Fruit fly (Drosophila melanogaster) whole organism, embryonic: ENCODE measurements around the gene be.
A peak's percentile ranks its signal among the peaks of the same experiment; 100 is the strongest.

ENCODE experiments used
- ATbp ChIP-seq: fragments of 200-800 bp; sonication (Bioruptor generic); optimal IDR thresholded peaks from 2 replicates; lab custom pipeline; 2017; ENCODE audit warnings: missing biosample characterization, mild to moderate bottlenecking, missing genetic modification characterization, missing genetic modification reagents
- Ada2b ChIP-seq: fragments of 200-800 bp; sonication (Bioruptor generic); IDR thresholded peaks from 2 replicates; pipeline ENCODE4 v1.3.6; 2022; ENCODE audit warnings: missing biosample characterization, missing genetic modification characterization
- CG10565 ChIP-seq: fragments of 200-800 bp; sonication (Bioruptor generic); optimal IDR thresholded peaks from 3 replicates; lab custom pipeline; 2016; ENCODE audit warnings: missing biosample characterization, mild to moderate bottlenecking, missing genetic modification characterization
- CG12071 ChIP-seq: fragments of 200-800 bp; sonication (Bioruptor generic); optimal IDR thresholded peaks from 3 replicates; lab custom pipeline; 2018; ENCODE audit warnings: missing biosample characterization, mild to moderate bottlenecking, missing genetic modification characterization
- CG13624 ChIP-seq: fragments of 200-800 bp; sonication (Bioruptor generic); optimal IDR thresholded peaks from 2 replicates; lab custom pipeline; 2016; ENCODE audit warnings: missing biosample characterization, missing genetic modification characterization
- CG14965 ChIP-seq: fragments of 200-800 bp; sonication (Bioruptor generic); optimal IDR thresholded peaks from 2 replicates; lab custom pipeline; 2016; ENCODE audit warnings: missing biosample characterization, missing genetic modification characterization, borderline replicate concordance
- CG15479 ChIP-seq: fragments of 200-800 bp; sonication (Bioruptor generic); optimal IDR thresholded peaks from 3 replicates; lab custom pipeline; 2019; ENCODE audit warnings: missing biosample characterization, mild to moderate bottlenecking, missing genetic modification characterization, moderate library complexity
- CG1602 ChIP-seq: fragments of 200-800 bp; sonication (Bioruptor generic); optimal IDR thresholded peaks from 3 replicates; lab custom pipeline; 2016; ENCODE audit warnings: missing biosample characterization, missing genetic modification characterization
- CG16863 ChIP-seq: fragments of 200-800 bp; sonication (Bioruptor generic); optimal IDR thresholded peaks from 3 replicates; lab custom pipeline; 2016; ENCODE audit warnings: missing biosample characterization, missing genetic modification characterization
- CG2120 ChIP-seq: fragments of 200-800 bp; sonication (Bioruptor generic); optimal IDR thresholded peaks from 3 replicates; lab custom pipeline; 2016; ENCODE audit warnings: missing biosample characterization, missing genetic modification characterization
- CG3281 ChIP-seq: fragments of 200-800 bp; sonication (Bioruptor generic); optimal IDR thresholded peaks from 3 replicates; lab custom pipeline; 2017; ENCODE audit warnings: missing biosample characterization, mild to moderate bottlenecking, missing genetic modification characterization
- CG34224 ChIP-seq: fragments of 200-800 bp; sonication (Bioruptor generic); IDR thresholded peaks from 3 replicates; pipeline ENCODE4 v1.3.6; 2022; ENCODE audit warnings: missing biosample characterization, missing genetic modification characterization; ENCODE audit not compliant: partially characterized antibody
- CG3847 ChIP-seq: fragments of 200-800 bp; sonication (Bioruptor generic); IDR thresholded peaks from 2 replicates; pipeline ENCODE4 v1.3.6; 2022; ENCODE audit warnings: missing biosample characterization, missing genetic modification characterization
- CG3995 ChIP-seq: fragments of 200-800 bp; sonication (Bioruptor generic); optimal IDR thresholded peaks from 3 replicates; lab custom pipeline; 2016; ENCODE audit warnings: missing biosample characterization, missing genetic modification characterization
- CG4617 ChIP-seq: fragments of 200-800 bp; sonication (Bioruptor generic); optimal IDR thresholded peaks from 3 replicates; lab custom pipeline; 2016; ENCODE audit warnings: missing biosample characterization, missing genetic modification characterization, borderline replicate concordance
- CG4730 ChIP-seq: fragments of 200-800 bp; sonication (Bioruptor generic); IDR thresholded peaks from 2 replicates; pipeline ENCODE4 v1.3.6; 2022; ENCODE audit warnings: missing biosample characterization, missing genetic modification characterization
- CG7839 ChIP-seq: fragments of 200-800 bp; sonication (Bioruptor generic); optimal IDR thresholded peaks from 3 replicates; lab custom pipeline; 2018; ENCODE audit warnings: missing biosample characterization, mild to moderate bottlenecking, missing genetic modification characterization, moderate library complexity
- CG7928 ChIP-seq: fragments of 200-800 bp; sonication (Bioruptor generic); optimal IDR thresholded peaks from 2 replicates; lab custom pipeline; 2017; ENCODE audit warnings: missing biosample characterization, mild to moderate bottlenecking, missing genetic modification characterization
- CG8944 ChIP-seq: fragments of 200-800 bp; sonication (Bioruptor generic); optimal IDR thresholded peaks from 3 replicates; lab custom pipeline; 2016; ENCODE audit warnings: missing biosample characterization, missing genetic modification characterization
- CG9797 ChIP-seq: fragments of 200-800 bp; sonication (Bioruptor generic); optimal IDR thresholded peaks from 3 replicates; lab custom pipeline; 2018; ENCODE audit warnings: missing biosample characterization, mild to moderate bottlenecking, missing genetic modification characterization
- Doc2 ChIP-seq: fragments of 200-800 bp; sonication (Bioruptor generic); IDR thresholded peaks from 2 replicates; pipeline ENCODE4 v1.3.6; 2022; ENCODE audit warnings: missing biosample characterization, missing genetic modification characterization
- Mrtf ChIP-seq: fragments of 200-800 bp; sonication (Bioruptor generic); IDR thresholded peaks from 3 replicates; pipeline ENCODE4 v1.3.6; 2022; ENCODE audit warnings: missing biosample characterization, missing genetic modification characterization
- Sox102F ChIP-seq: fragments of 200-800 bp; sonication (Bioruptor generic); optimal IDR thresholded peaks from 2 replicates; lab custom pipeline; 2018; ENCODE audit warnings: missing biosample characterization, mild to moderate bottlenecking, missing genetic modification characterization, moderate library complexity
- YL-1 ChIP-seq: fragments of 200-800 bp; sonication (Bioruptor generic); optimal IDR thresholded peaks from 3 replicates; lab custom pipeline; 2017; ENCODE audit warnings: missing biosample characterization, mild to moderate bottlenecking, missing genetic modification characterization
- al ChIP-seq: fragments of 200-800 bp; sonication (Bioruptor generic); IDR thresholded peaks from 2 replicates; pipeline ENCODE4 v1.3.6; 2022; ENCODE audit warnings: missing biosample characterization, missing genetic modification characterization
- aop ChIP-seq: fragments of 200-800 bp; sonication (Bioruptor generic); IDR thresholded peaks from 2 replicates; pipeline ENCODE4 v1.3.6; 2022; ENCODE audit warnings: missing biosample characterization, missing genetic modification characterization
- ase ChIP-seq: fragments of 200-800 bp; sonication (Bioruptor generic); IDR thresholded peaks from 3 replicates; pipeline ENCODE4 v1.3.6; 2022; ENCODE audit warnings: missing biosample characterization, missing genetic modification characterization
- ato ChIP-seq: fragments of 200-800 bp; sonication (Bioruptor generic); IDR thresholded peaks from 2 replicates; pipeline ENCODE4 v1.3.6; 2022; ENCODE audit warnings: missing biosample characterization, missing genetic modification characterization; ENCODE audit not compliant: partially characterized antibody
- bbx ChIP-seq: fragments of 200-800 bp; sonication (Bioruptor generic); IDR thresholded peaks from 2 replicates; pipeline ENCODE4 v1.3.6; 2022; ENCODE audit warnings: missing biosample characterization, missing genetic modification characterization; ENCODE audit not compliant: partially characterized antibody
- bcd ChIP-seq: fragments of 200-800 bp; sonication (Bioruptor generic); optimal IDR thresholded peaks from 2 replicates; lab custom pipeline; 2017; ENCODE audit warnings: missing biosample characterization, mild to moderate bottlenecking, missing genetic modification characterization
- caup ChIP-seq: fragments of 200-800 bp; sonication (Bioruptor generic); optimal IDR thresholded peaks from 3 replicates; lab custom pipeline; 2017; ENCODE audit warnings: missing biosample characterization, mild to moderate bottlenecking, missing genetic modification characterization, moderate library complexity; ENCODE audit not compliant: severe bottlenecking
- dati ChIP-seq: fragments of 200-800 bp; sonication (Bioruptor generic); IDR thresholded peaks from 2 replicates; pipeline ENCODE4 v1.3.6; 2022; ENCODE audit warnings: missing biosample characterization, missing genetic modification characterization
- dimm ChIP-seq: fragments of 200-800 bp; sonication (Bioruptor generic); IDR thresholded peaks from 2 replicates; pipeline ENCODE4 v1.3.6; 2022; ENCODE audit warnings: missing biosample characterization, missing genetic modification characterization
- dysf ChIP-seq: fragments of 200-800 bp; sonication (Bioruptor generic); IDR thresholded peaks from 3 replicates; pipeline ENCODE4 v1.3.6; 2022; ENCODE audit warnings: missing biosample characterization, missing genetic modification characterization
- fru ChIP-seq: fragments of >200 bp; optimal IDR thresholded peaks from 2 replicates; lab custom pipeline; 2017
- ftz-f1 ChIP-seq: fragments of 200-800 bp; sonication (Bioruptor generic); optimal IDR thresholded peaks from 2 replicates; lab custom pipeline; 2016; ENCODE audit warnings: missing biosample characterization, missing genetic modification characterization
- h ChIP-seq: fragments of >200 bp; optimal IDR thresholded peaks from 2 replicates; lab custom pipeline; 2017
- hbn ChIP-seq: fragments of 200-800 bp; sonication (Bioruptor generic); IDR thresholded peaks from 2 replicates; pipeline ENCODE4 v1.3.6; 2022; ENCODE audit warnings: missing biosample characterization, missing genetic modification characterization; ENCODE audit not compliant: partially characterized antibody
- insv ChIP-seq, 2 experiments: fragments of 200-800 bp; sonication (Bioruptor generic); optimal IDR thresholded peaks; 3 replicates each; lab custom pipeline; 2016 to 2018; ENCODE audit warnings: missing biosample characterization in 2 of 2, missing genetic modification characterization in 2 of 2
- klu ChIP-seq: fragments of 200-800 bp; sonication (Bioruptor generic); IDR thresholded peaks from 2 replicates; pipeline ENCODE4 v1.3.6; 2022; ENCODE audit warnings: missing biosample characterization, missing genetic modification characterization
- maf-S ChIP-seq: fragments of 200-800 bp; sonication (Bioruptor generic); optimal IDR thresholded peaks from 2 replicates; lab custom pipeline; 2016; ENCODE audit warnings: missing biosample characterization, missing genetic modification characterization
- pb ChIP-seq: fragments of 200-800 bp; sonication (Bioruptor generic); optimal IDR thresholded peaks from 3 replicates; lab custom pipeline; 2016; ENCODE audit warnings: missing biosample characterization, missing genetic modification characterization
- psq ChIP-seq: fragments of 200-800 bp; sonication (Bioruptor generic); optimal IDR thresholded peaks from 2 replicates; lab custom pipeline; 2017; ENCODE audit warnings: missing biosample characterization, missing genetic modification characterization
- row ChIP-seq: fragments of 200-800 bp; sonication (Bioruptor generic); IDR thresholded peaks from 3 replicates; pipeline ENCODE4 v1.3.6; 2022; ENCODE audit warnings: missing biosample characterization, missing genetic modification characterization
- slou ChIP-seq: fragments of 200-800 bp; sonication (Bioruptor generic); optimal IDR thresholded peaks from 3 replicates; lab custom pipeline; 2016; ENCODE audit warnings: missing biosample characterization, missing genetic modification characterization
- tin ChIP-seq: fragments of 200-800 bp; sonication (Bioruptor generic); optimal IDR thresholded peaks from 3 replicates; lab custom pipeline; 2016; ENCODE audit warnings: missing biosample characterization, missing genetic modification characterization
- tio ChIP-seq: fragments of 200-800 bp; sonication (Bioruptor generic); optimal IDR thresholded peaks from 2 replicates; lab custom pipeline; 2017; ENCODE audit warnings: missing biosample characterization, missing genetic modification characterization, inconsistent platforms
- toy ChIP-seq: fragments of 200-800 bp; sonication (Bioruptor generic); IDR thresholded peaks from 2 replicates; pipeline ENCODE4 v1.3.6; 2022; ENCODE audit warnings: missing biosample characterization, missing genetic modification characterization
- unc-4 ChIP-seq: fragments of 200-800 bp; sonication (Bioruptor generic); IDR thresholded peaks from 2 replicates; pipeline ENCODE4 v1.3.6; 2022; ENCODE audit warnings: missing biosample characterization, missing genetic modification characterization; ENCODE audit not compliant: partially characterized antibody
- wdn ChIP-seq: fragments of 200-800 bp; sonication (Bioruptor generic); IDR thresholded peaks from 2 replicates; pipeline ENCODE4 v1.3.6; 2022; ENCODE audit warnings: missing biosample characterization, missing genetic modification characterization
- yki ChIP-seq: fragments of >200 bp; optimal IDR thresholded peaks from 3 replicates; lab custom pipeline; 2018

be gene

dm6 chrX:15084580-15085138 lies 60.4 kb downstream of the be start, which contains the start of gene Cox17 (continued):
- TF ChIP-seq CG1602 (GFP tag; lab: Kevin White, UChicago) (peak; percentile 77), al (GFP tag; lab: Robert Waterston, UW) (peak; percentile 69), CG2120 (GFP tag; lab: Kevin White, UChicago) (peak; percentile 86), Sox102F (GFP tag; lab: Kevin White, UChicago) (peak; percentile 78), yki (no peak), tin (peak; percentile 84), dysf (GFP tag; lab: Robert Waterston, UW) (peak; percentile 81), row (peak; percentile 93), aop (GFP tag; lab: Robert Waterston, UW) (no peak), insv (GFP tag; optimal IDR thresholded peaks at IDR 0.05; lab: Kevin White, UChicago) (peak in 1 of 2 experiments; percentile 53), ase (peak; percentile 55; the same call in 1 of the 3 replicates), CG7928 (GFP tag; lab: Kevin White, UChicago) (peak; percentile 62), unc-4 (GFP tag; lab: Robert Waterston, UW) (peak; percentile 76), bcd (GFP tag; lab: Kevin White, UChicago) (peak; percentile 84), h (lab: Kevin White, UChicago) (no peak), psq (GFP tag; lab: Kevin White, UChicago) (peak; percentile 56), caup (GFP tag; lab: Kevin White, UChicago) (peak; percentile 59), CG4617 (GFP tag; lab: Kevin White, UChicago) (peak; percentile 70), dimm (GFP tag; lab: Robert Waterston, UW) (no peak), CG8944 (GFP tag; lab: Kevin White, UChicago) (peak; percentile 47), YL-1 (GFP tag; lab: Kevin White, UChicago) (peak; percentile 50), CG14965 (GFP tag; lab: Kevin White, UChicago) (no peak), Doc2 (GFP tag; lab: Robert Waterston, UW) (no peak), wdn (GFP tag; lab: Robert Waterston, UW) (no peak), tio (GFP tag; lab: Kevin White, UChicago) (peak; percentile 89), CG3847 (GFP tag; lab: Robert Waterston, UW) (peak; percentile 83), hbn (peak; percentile 73), pb (no peak), fru (lab: Kevin White, UChicago) (no peak), ftz-f1 (GFP tag; lab: Kevin White, UChicago) (peak; percentile 67), Ada2b (GFP tag; lab: Robert Waterston, UW) (peak; percentile 48), CG12071 (GFP tag; lab: Kevin White, UChicago) (peak; percentile 20), ATbp (peak; percentile 72), ato (GFP tag; lab: Robert Waterston, UW) (no peak), CG4730 (GFP tag; lab: Robert Waterston, UW) (no peak; the same call in none of the 2 replicates), toy (GFP tag; lab: Robert Waterston, UW) (no peak), CG34224 (GFP tag; lab: Robert Waterston, UW) (peak; percentile 73; the same call in 2 of the 3 replicates), CG16863 (GFP tag; lab: Kevin White, UChicago) (peak; percentile 33), CG10565 (no peak), CG3995 (GFP tag; lab: Kevin White, UChicago) (peak; percentile 58), slou (GFP tag; lab: Kevin White, UChicago) (peak; percentile 85), Mrtf (peak; percentile 64; the same call in 2 of the 3 replicates), bbx (GFP tag; lab: Robert Waterston, UW) (peak; percentile 58), klu (GFP tag; lab: Robert Waterston, UW) (peak; percentile 47), CG3281 (peak; percentile 78), CG9797 (GFP tag; lab: Kevin White, UChicago) (peak; percentile 2), CG13624 (GFP tag; lab: Kevin White, UChicago) (peak; percentile 55), CG7839 (tag; lab: Kevin White, UChicago) (peak; percentile 84), dati (0 out of 2 replicates have a peak, but pooled peaks have one; percentile 25), maf-S (GFP tag; lab: Kevin White, UChicago) (peak; percentile 20), CG15479 (GFP tag; lab: Kevin White, UChicago) (peak; percentile 29)
